Fruit fly (Drosophila melanogaster) S2 (cell line): ENCODE measurements around the gene CG45076.

Source experiments
- CG8478 ChIP-seq: fragments of >200 bp; optimal IDR thresholded peaks from 2 replicates; lab custom pipeline; 2018
- CTCF ChIP-seq, 2 experiments: fragments of >200 bp; optimal IDR thresholded peaks; 2 replicates each; lab custom pipeline; 2018

The CG45076 gene

DNA sequence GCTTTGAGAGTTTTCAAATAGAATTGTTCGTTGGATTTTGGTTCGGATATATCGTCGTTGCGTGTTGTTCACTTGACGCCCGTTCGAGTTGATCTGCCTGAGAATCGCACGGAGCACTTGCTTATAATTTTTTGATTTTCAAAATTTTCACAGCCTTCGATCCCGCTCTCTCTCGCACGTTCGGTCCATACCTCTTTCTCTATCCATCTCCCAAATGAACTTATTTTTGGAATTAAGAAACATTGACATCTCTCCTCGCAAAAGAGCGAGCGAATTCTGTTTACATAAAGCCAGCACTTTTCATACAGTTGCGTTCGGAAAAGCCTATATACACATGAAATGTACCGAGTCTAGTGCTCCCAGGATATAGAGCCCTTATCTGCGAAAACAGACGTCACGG, at the start of gene CG45076, which contains the start of the genes CG45078 and fau:
TSS of gene CG45076 (minus strand) at position 101 of the 400 bp plus-strand sequence.
TSS of gene CG45078 (minus strand) at position 101 of the 400 bp plus-strand sequence.
TSS of gene fau (minus strand) at position 101 of the 400 bp plus-strand sequence.
- no peak for TF ChIP-seq CTCF (optimal IDR thresholded peaks at IDR 0.05; lab: Kevin White, UChicago)
- no peak for TF ChIP-seq CG8478 (lab: Kevin White, UChicago)

DNA sequence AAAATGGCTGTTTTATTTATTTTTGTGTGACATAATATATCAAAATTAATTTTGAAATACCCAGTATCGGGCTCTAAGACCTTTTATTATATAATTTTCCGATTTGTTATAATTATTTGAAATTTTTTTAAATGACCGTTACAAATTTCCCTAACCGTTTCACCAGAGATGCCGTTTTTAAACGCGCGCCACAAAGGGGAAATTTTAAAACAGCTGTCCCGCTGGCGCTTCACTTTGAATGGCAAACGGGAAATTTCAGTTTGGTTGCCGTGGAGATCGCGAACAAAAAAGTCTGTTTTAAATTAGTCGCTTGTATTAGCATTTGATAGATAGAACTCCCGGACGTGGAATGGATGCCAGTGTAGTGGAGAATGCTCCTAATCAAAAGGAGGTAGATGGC, 37.9 kb upstream of the CG45076 start, which contains the start of the genes CG14693 and TTLL15:
TSS of gene CG14693 (minus strand) at position 16 of the 400 bp plus-strand sequence.
TSS of gene TTLL15 (plus strand) at position 257 of the 400 bp plus-strand sequence.
- TF ChIP-seq CG8478 (lab: Kevin White, UChicago) (no peak), CTCF (optimal IDR thresholded peaks at IDR 0.05; lab: Kevin White, UChicago) (no peak)

DNA sequence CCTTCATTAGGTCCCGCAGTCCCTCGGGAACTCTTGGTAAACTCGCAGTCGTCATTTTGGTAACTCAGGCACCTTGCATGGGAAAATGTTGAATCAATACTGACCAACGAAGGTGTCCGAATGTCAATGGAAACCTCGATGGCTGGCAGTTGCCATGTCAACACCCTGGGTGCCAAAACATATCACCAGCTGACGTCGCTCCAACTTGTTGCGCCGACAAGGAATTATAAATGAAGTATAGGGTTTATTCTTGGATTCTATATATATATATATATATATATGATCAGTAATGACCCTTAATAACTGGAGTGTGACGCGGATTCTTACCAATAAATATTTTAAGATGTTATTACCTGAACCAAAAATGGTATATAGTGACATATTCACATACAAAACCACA, 26.7 kb upstream of the CG45076 start, which contains the start of gene CG14692:
TSS of gene CG14692 (minus strand) at position 101 of the 400 bp plus-strand sequence.
- TF ChIP-seq CTCF (optimal IDR thresholded peaks at IDR 0.05; lab: Kevin White, UChicago) = no peak
- no peak for TF ChIP-seq CG8478 (lab: Kevin White, UChicago)

DNA sequence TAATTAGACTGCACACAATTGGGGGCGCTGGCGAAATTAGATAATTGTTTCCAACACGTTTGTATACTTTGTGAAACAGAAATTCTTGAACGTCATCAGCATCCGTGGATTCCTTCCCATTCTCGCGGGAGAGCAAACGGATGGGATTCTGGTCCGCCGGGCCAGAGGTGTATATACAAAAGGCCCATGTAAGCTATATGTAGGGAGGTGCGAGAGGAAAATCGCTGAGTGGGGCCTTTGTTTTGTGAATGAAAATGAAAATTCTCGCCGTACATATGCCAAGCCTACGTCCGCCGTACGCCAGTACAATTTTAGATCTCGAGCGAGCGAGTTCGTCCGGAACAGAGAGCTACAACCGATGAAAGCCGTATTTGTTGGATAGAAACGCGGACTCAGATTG, 15.4 kb upstream of the CG45076 start, which contains the start of gene CG14687:
TSS of gene CG14687 (plus strand) at position 301 of the 400 bp plus-strand sequence.
- TF ChIP-seq CTCF (optimal IDR thresholded peaks at IDR 0.05; lab: Kevin White, UChicago) (no peak), CG8478 (lab: Kevin White, UChicago) (no peak)

DNA sequence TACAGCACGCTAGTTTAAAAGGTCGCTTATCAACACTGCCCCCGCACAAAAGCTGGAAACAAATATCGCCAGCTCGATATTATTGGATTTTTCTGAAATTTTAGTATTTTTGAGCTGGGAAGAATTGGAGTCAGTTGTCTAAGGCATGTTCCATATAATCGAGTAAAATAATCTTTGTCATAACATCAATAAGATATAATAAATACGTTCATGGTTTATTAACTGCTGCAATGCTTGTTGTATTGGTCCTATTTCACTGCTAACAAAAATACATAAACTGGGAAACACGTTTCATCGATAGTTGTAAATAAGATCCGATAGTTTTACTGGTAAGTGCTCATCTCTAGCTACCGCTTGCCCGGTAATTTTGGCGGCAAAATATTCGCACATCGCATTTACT, 11.0 kb upstream of the CG45076 start, which contains the start of the genes Art1 and Mcm5:
TSS of gene Art1 (minus strand) at position 41 of the 400 bp plus-strand sequence.
TSS of gene Mcm5 (plus strand) at position 339 of the 400 bp plus-strand sequence.
- TF ChIP-seq CG8478 (lab: Kevin White, UChicago) (no peak), CTCF (optimal IDR thresholded peaks at IDR 0.05; lab: Kevin White, UChicago) (no peak)

DNA sequence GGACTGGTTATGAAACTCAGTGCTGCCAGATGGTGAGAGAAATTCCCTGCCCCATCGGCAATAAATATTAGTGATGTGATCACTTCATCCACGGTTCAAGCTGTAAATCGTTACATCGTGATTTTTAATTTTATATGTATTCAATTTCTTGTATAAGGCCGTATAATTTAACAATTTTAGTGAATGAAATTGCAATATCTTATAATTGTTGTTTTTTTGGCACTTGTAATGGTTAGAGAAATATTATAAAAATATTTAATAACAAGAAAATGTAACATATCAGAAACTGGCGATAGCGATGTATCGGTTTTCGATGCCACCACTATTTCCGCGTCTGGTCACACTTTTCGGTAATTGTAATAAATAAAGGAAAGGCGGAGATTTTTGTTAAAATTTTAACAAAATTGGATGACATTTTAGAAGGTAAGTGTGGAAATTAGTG, 6.9 kb upstream of the CG45076 start, which contains the start of the genes mRpL37 and Rbp1:
TSS of gene mRpL37 (minus strand) at position 35 of the 442 bp plus-strand sequence.
TSS of gene Rbp1 (plus strand) at position 326 of the 442 bp plus-strand sequence.
- TF ChIP-seq CTCF (optimal IDR thresholded peaks at IDR 0.05; lab: Kevin White, UChicago) (no peak), CG8478 (lab: Kevin White, UChicago) (no peak)

DNA sequence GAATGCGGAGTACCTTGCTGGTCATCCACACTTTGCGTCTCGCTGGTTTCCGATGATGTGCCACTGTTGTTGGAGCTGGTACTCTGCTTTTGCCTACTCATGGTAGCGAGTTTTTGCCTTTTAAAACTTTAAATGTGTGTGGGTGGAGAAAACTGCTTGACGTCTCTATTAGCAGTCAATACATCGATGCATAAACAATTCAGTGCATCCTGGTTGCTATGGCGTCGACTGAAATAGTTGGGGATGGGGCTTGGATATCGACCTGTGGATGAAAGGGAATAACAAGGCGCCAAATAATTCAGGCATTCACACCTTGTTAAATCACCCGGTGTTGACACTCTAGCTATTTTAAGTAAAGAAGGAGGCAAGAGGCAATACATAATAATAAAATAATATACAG, 5.0 kb upstream of the CG45076 start, which contains the start of gene CG42633:
TSS of gene CG42633 (minus strand) at position 101 of the 400 bp plus-strand sequence.
- no peak for TF ChIP-seq CG8478 (lab: Kevin White, UChicago)
- TF ChIP-seq CTCF (optimal IDR thresholded peaks at IDR 0.05; lab: Kevin White, UChicago) = no peak

DNA sequence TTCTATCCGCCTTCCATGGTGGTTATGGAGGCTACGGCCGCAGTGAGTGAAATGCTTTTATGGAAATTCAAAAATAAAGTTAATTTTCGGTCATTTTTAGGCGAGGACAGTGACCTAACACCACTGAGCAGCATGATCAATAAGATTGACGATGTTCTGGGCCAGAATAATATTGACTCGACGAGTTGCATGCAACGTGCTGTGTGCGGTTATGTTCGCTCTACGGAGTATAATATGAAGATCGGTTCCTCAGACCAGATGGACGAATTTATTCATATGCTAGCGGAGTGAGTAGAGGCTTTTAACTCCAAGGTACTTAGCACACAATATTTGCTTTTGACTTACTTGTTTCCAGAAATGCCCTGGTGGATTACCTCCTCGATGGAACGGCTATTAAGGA, 3.0 kb upstream of the CG45076 start:
- TF ChIP-seq CTCF (optimal IDR thresholded peaks at IDR 0.05; lab: Kevin White, UChicago) = no peak
- no peak for TF ChIP-seq CG8478 (lab: Kevin White, UChicago)

DNA sequence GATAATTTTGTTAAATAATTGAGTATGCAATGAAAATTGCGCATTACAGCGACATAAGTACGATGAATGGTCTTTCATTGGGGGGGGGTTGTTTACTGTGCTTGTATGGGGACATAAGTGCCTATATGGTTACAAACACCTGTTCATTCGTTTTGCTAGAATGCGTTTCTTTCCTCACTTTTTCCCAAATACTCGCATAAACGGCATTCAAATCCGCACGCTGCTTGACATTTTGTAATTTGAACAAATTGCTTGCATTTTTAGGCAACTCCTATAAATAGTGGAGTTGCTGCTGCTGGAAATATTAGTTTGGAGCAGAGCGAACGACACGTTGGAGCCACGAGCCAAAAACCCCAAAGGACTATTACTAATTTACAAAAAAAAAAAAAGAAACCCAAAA, 2.1 kb upstream of the CG45076 start, which contains the start of gene Desi:
TSS of gene Desi (plus strand) at position 301 of the 400 bp plus-strand sequence.
- TF ChIP-seq CTCF (optimal IDR thresholded peaks at IDR 0.05; lab: Kevin White, UChicago) = no peak
- no peak for TF ChIP-seq CG8478 (lab: Kevin White, UChicago)

DNA sequence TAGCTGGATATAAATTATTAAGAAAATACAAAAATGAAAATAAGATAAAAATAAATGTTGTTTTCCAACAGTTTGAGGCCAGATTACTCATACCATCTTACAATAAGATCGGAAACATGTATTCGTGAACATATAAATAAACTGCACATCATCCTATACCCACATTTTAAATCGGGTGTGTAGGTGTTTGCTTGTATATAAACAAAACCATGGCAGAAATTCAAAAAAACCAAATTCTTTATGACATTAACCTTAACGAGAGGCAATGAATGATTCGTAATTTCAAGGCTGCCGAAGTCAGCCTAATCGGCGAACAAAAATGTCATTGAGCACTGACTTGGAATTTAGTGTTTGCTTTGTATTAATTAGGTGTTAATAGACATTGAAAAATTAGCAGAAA, 977 bp upstream of the CG45076 start:
- TF ChIP-seq CTCF (optimal IDR thresholded peaks at IDR 0.05; lab: Kevin White, UChicago) (no peak), CG8478 (lab: Kevin White, UChicago) (no peak)

DNA sequence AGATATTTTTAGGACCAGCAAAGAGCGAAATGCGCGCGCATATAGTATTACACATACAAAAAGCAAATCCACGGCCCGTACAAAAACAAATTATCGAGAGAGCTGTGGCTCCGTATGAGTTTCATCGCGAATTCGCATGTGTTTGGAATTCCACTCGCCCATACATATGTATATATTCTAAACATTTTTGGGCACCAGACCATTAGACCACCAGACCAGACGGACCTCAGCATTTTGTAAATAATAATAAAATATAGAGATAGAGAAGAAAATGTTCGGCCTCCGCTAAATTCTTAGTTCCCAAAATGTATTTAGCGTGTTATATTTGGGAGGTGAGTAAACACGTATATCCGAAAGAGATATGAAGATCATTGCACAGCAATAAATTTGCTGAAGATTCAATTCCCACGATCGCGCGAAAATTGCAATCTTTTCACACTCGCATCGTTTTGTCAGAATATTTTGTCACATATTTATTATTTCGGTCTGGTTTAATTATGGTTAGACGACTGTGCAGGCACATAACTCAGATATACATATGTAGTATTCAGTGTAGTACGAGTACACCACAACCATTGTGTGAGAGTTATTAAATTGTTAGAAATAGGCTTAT, 1.0 kb downstream of the CG45076 start:
- TF ChIP-seq CG8478 (lab: Kevin White, UChicago) (no peak), CTCF (optimal IDR thresholded peaks at IDR 0.05; lab: Kevin White, UChicago) (no peak)

DNA sequence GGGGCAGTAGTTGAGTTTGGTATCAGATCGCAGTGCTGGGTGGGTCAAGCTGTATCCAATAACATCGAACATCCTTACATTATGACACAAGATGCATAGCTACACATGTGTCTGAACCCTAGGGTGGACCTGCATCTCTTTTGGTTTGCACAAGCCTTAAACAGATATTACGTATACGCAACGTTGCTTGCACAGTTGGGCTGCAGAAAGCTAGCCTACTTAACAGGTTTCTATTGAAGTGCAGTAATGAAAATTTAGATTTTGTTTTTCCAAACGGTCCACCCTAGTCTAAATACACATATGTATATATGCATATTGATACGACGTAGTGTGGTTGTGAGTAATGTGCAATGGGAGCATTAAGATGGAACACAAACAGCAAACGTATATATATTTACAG, 1.9 kb downstream of the CG45076 start:
- TF ChIP-seq CG8478 (lab: Kevin White, UChicago) (no peak), CTCF (optimal IDR thresholded peaks at IDR 0.05; lab: Kevin White, UChicago) (no peak)

DNA sequence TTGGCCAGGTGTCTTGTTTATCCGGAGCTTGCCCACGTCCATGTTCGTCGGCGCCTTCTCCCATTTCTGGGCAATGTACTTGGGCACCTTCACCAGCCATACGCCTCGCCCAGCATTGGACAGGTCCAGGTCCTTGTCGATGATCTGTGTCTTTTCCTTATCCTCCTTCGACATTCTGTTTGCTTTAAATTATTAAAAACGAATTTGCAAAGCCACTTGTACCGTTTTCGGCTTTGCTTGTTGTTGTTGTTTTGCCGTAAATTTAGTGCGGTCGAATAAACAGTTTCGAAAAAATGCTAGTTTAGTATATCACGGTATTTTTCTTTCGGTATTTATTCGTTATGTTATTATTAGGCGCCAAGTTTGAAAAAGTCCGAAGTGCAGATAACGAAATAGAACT, 9.6 kb downstream of the CG45076 start, which contains the start of gene TfIIFbeta:
TSS of gene TfIIFbeta (minus strand) at position 279 of the 400 bp plus-strand sequence.
- TF ChIP-seq CTCF (optimal IDR thresholded peaks at IDR 0.05; lab: Kevin White, UChicago) = no peak
- TF ChIP-seq CG8478 (lab: Kevin White, UChicago) = no peak

DNA sequence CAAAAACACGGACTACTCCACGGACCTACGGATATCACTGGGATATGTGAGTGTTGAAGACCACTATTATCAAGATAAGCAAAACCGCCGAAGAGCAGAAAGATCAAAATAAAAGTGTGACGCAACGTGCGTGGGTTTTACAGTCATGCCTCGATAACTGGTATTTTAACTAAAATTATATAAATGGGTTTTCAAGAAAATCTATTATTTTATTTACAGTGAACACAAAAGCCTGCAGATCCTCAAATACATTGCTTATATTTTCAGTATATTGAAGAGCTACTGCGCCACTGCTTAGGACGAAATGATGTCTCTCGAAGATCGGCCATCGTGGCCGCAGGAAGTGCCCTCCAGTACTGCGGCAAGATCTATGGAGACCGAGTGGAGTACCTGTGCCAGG, 15.2 kb downstream of the CG45076 start:
- no peak for TF ChIP-seq CTCF (optimal IDR thresholded peaks at IDR 0.05; lab: Kevin White, UChicago)
- no peak for TF ChIP-seq CG8478 (lab: Kevin White, UChicago)
